Worm (Caenorhabditis elegans) whole organism, L1 larva: ENCODE results near the gene C45B11.5.

Experiments used
- dpl-1 ChIP-seq, 3 experiments: fragments of 150-350 bp in 2 of 3; sonication (generic microtip) in 1 of 3; optimal IDR thresholded peaks; 2 replicates each; lab custom pipeline; 2014 to 2017; ENCODE audit warnings: missing biosample characterization in 3 of 3, missing genetic modification characterization in 3 of 3, missing genetic modification reagents in 3 of 3
- elt-3 ChIP-seq, 6 experiments: fragments of 150-350 bp in 1 of 6; sonication (generic microtip); optimal IDR thresholded peaks; 2 replicates each; lab custom pipeline; 2017 to 2018; ENCODE audit warnings: missing biosample characterization in 6 of 6, missing genetic modification characterization in 6 of 6, inconsistent platforms in 1 of 6
- mep-1 ChIP-seq: fragments of 150-350 bp; optimal IDR thresholded peaks from 2 replicates; lab custom pipeline; 2014; ENCODE audit warnings: missing biosample characterization, missing genetic modification characterization
- swsn-7 ChIP-seq: sonication (generic microtip); optimal IDR thresholded peaks from 2 replicates; lab custom pipeline; 2016; ENCODE audit warnings: missing genetic modification characterization, missing compliant biosample characterization
- ztf-11 ChIP-seq, 2 experiments: sonication (generic microtip); optimal IDR thresholded peaks; 2 replicates each; lab custom pipeline; 2016 to 2017; ENCODE audit warnings: missing genetic modification characterization in 2 of 2, missing biosample characterization in 1 of 2, missing compliant biosample characterization in 1 of 2

DNA sequence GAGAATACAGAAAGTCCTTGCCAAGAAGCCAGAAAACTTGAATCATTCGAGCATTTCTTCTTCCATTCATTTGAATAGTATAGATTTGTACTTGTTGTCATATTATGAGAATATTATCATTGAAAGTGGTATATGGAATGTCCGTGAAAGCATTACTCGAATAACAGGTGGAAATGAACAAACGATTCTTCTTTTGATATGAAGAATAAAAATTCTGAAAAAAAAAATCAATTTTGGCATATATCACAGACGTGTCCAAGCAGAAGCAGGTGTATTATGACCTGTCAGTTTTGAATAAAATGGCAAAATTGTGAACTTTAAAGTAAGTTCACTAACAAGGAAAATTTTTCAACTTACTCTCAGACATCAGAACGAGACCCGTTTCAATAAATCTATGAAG, 15.4 kb downstream of the C45B11.5 start, which contains the start of gene srh-75:
- TF ChIP-seq mep-1 (tag; lab: Kevin White, UChicago): no peak
- no peak for TF ChIP-seq ztf-11 (tag; optimal IDR thresholded peaks at IDR 0.05; lab: Kevin White, UChicago)
- TF ChIP-seq dpl-1 (GFP tag; optimal IDR thresholded peaks at IDR 0.05; lab: Kevin White, UChicago): no peak
- TF ChIP-seq swsn-7 (tag; lab: Kevin White, UChicago): no peak
- no peak for TF ChIP-seq elt-3 (tag; optimal IDR thresholded peaks at IDR 0.05; lab: Kevin White, UChicago)
